Fruit fly (Drosophila melanogaster) whole organism, pupa: ENCODE measurements around the gene hd.

Experiments
- CG10348 ChIP-seq: fragments of 200-800 bp; sonication (Bioruptor generic); IDR thresholded peaks from 2 replicates; pipeline ENCODE4 v1.3.6; 2022; ENCODE audit warnings: missing biosample characterization, missing genetic modification characterization
- CG12605 ChIP-seq: fragments of 200-800 bp; sonication (Bioruptor generic); IDR thresholded peaks from 2 replicates; pipeline ENCODE4 v1.3.6; 2022; ENCODE audit warnings: missing biosample characterization, missing genetic modification characterization
- CG13204 ChIP-seq: fragments of 200-800 bp; sonication (Bioruptor generic); optimal IDR thresholded peaks from 2 replicates; lab custom pipeline; 2018; ENCODE audit warnings: missing biosample characterization, mild to moderate bottlenecking, missing genetic modification characterization, moderate library complexity
- CG14655 ChIP-seq: fragments of 200-800 bp; sonication (Bioruptor generic); optimal IDR thresholded peaks from 3 replicates; lab custom pipeline; 2017; ENCODE audit warnings: mild to moderate bottlenecking, missing biosample characterization, missing genetic modification reagents, missing genetic modification characterization
- CG15710 ChIP-seq: fragments of 200-800 bp; sonication (Bioruptor generic); optimal IDR thresholded peaks from 2 replicates; lab custom pipeline; 2018; ENCODE audit warnings: missing biosample characterization, mild to moderate bottlenecking, missing genetic modification characterization, moderate library complexity
- CG17806 ChIP-seq: fragments of 200-800 bp; sonication (Bioruptor generic); optimal IDR thresholded peaks from 2 replicates; lab custom pipeline; 2018; ENCODE audit warnings: missing biosample characterization, mild to moderate bottlenecking, missing genetic modification characterization, moderate library complexity
- CG32121 ChIP-seq: fragments of 200-800 bp; sonication (Bioruptor generic); IDR thresholded peaks from 2 replicates; pipeline ENCODE4 v1.3.6; 2022; ENCODE audit warnings: missing biosample characterization, missing genetic modification characterization
- CG34367 ChIP-seq: fragments of 200-800 bp; sonication (Bioruptor generic); optimal IDR thresholded peaks from 2 replicates; lab custom pipeline; 2018; ENCODE audit warnings: missing biosample characterization, mild to moderate bottlenecking, missing genetic modification characterization
- CG4496 ChIP-seq: fragments of 200-800 bp; sonication (Bioruptor generic); IDR thresholded peaks from 3 replicates; pipeline ENCODE4 v1.3.6; 2022; ENCODE audit warnings: missing biosample characterization, missing genetic modification characterization
- CG8159 ChIP-seq: fragments of 200-800 bp; sonication (Bioruptor generic); optimal IDR thresholded peaks from 3 replicates; lab custom pipeline; 2018; ENCODE audit warnings: missing biosample characterization, mild to moderate bottlenecking, missing genetic modification characterization, moderate library complexity
- CG8301 ChIP-seq: fragments of 200-800 bp; sonication (Bioruptor generic); optimal IDR thresholded peaks from 2 replicates; lab custom pipeline; 2018; ENCODE audit warnings: missing biosample characterization, mild to moderate bottlenecking, missing genetic modification characterization
- CG9948 ChIP-seq: fragments of 200-800 bp; sonication (Bioruptor generic); optimal IDR thresholded peaks from 2 replicates; lab custom pipeline; 2018; ENCODE audit warnings: missing biosample characterization, mild to moderate bottlenecking, missing genetic modification characterization, moderate library complexity
- D1 ChIP-seq: fragments of 200-800 bp; sonication (Bioruptor generic); optimal IDR thresholded peaks from 2 replicates; lab custom pipeline; 2018; ENCODE audit warnings: missing biosample characterization, mild to moderate bottlenecking, missing genetic modification characterization, moderate library complexity
- EcR ChIP-seq: fragments of 200-800 bp; sonication (Bioruptor generic); optimal IDR thresholded peaks from 3 replicates; lab custom pipeline; 2019; ENCODE audit warnings: missing biosample characterization, missing genetic modification characterization, mild to moderate bottlenecking, moderate library complexity, missing genetic modification reagents
- Ets98B ChIP-seq: fragments of 200-800 bp; sonication (Bioruptor generic); IDR thresholded peaks from 2 replicates; pipeline ENCODE4 v1.3.6; 2022; ENCODE audit warnings: missing biosample characterization, missing genetic modification characterization
- Pif1A ChIP-seq: fragments of 200-800 bp; sonication (Bioruptor generic); optimal IDR thresholded peaks from 3 replicates; lab custom pipeline; 2016; ENCODE audit warnings: missing biosample characterization, missing genetic modification characterization
- Pif1B ChIP-seq: fragments of 200-800 bp; sonication (Bioruptor generic); optimal IDR thresholded peaks from 3 replicates; lab custom pipeline; 2016; ENCODE audit warnings: missing biosample characterization, missing genetic modification characterization
- Snoo ChIP-seq: fragments of 200-800 bp; sonication (Bioruptor generic); optimal IDR thresholded peaks from 3 replicates; lab custom pipeline; 2017; ENCODE audit warnings: missing biosample characterization, mild to moderate bottlenecking, missing genetic modification characterization, inconsistent platforms
- fd96Ca ChIP-seq: fragments of 200-800 bp; sonication (Bioruptor generic); IDR thresholded peaks from 3 replicates; pipeline ENCODE4 v1.3.6; 2022; ENCODE audit warnings: missing biosample characterization, missing genetic modification characterization
- gl ChIP-seq: fragments of 200-800 bp; sonication (Bioruptor generic); optimal IDR thresholded peaks from 2 replicates; lab custom pipeline; 2018; ENCODE audit warnings: missing biosample characterization, mild to moderate bottlenecking, missing genetic modification characterization
- rn ChIP-seq: fragments of 200-800 bp; sonication (Bioruptor generic); IDR thresholded peaks from 2 replicates; pipeline ENCODE4 v1.3.6; 2022; ENCODE audit warnings: missing biosample characterization, missing genetic modification characterization

Gene hd

DNA sequence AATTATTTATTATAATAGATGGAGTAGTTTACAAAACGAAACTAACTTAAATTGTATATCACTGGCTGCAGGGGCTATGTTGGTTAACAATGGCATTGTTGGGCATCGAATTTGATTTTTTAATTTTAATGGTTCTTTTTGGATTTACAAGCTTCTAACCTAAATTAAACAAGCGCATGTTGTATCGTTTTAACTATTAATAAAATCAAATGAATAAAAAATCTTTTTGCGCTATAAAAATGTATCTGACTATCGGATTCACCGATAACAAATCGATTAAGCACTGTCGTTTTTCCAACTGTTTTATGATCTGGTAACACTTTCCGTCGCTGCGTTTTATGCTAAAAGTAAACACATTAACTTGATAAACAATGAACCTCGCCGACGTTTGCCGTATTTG, at the start of gene hd, which contains the start of gene CG14667:
Gene hd (minus strand): TSS at position 243 of the 400 bp plus-strand sequence.
Gene CG14667 (plus strand): TSS at position 303 of the 400 bp plus-strand sequence.
- TF ChIP-seq Ets98B (no peak), CG8301 (tag; lab: Kevin White, UChicago) (no peak), CG4496 (GFP tag; lab: Robert Waterston, UW) (no peak), CG15710 (tag; lab: Kevin White, UChicago) (no peak), CG17806 (no peak), CG34367 (tag; lab: Kevin White, UChicago) (no peak), rn (no peak), Pif1A (GFP tag; lab: Kevin White, UChicago) (no peak), CG14655 (GFP tag; lab: Kevin White, UChicago) (no peak), Pif1B (GFP tag; lab: Kevin White, UChicago) (no peak), gl (tag; lab: Kevin White, UChicago) (no peak), CG10348 (GFP tag; lab: Robert Waterston, UW) (no peak), CG12605 (no peak), CG32121 (no peak), D1 (tag; lab: Kevin White, UChicago) (no peak)
- TF ChIP-seq, all 21 proteins: peak for 0

DNA sequence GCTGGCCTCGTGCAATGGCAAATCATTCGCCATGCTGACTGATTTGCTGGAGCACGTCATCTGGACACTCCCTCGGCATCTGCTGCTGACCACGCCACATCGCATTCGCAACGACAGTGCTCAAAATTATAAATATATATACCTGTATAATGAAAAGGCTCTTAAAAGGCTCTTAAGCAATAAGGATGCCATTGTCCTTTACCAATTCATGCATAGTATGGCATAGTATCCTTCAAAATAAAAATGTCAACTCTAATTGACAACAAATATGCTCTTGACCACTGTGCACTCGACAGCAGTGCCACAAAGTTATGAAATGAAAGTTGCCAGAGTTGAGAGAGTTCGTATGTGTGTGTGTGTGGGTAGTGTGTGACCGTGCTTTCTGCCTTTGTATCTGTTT, 47.4 kb upstream of the hd start:
- TF ChIP-seq Pif1B (GFP tag; lab: Kevin White, UChicago): no peak
- TF ChIP-seq CG14655 (GFP tag; lab: Kevin White, UChicago): peak; percentile 11
- TF ChIP-seq CG8159: peak; percentile 3
- TF ChIP-seq Ets98B: peak; percentile 50; the same call in 1 of the 2 replicates
- TF ChIP-seq CG8301 (tag; lab: Kevin White, UChicago): no peak
- no peak for TF ChIP-seq CG10348 (GFP tag; lab: Robert Waterston, UW)
- no peak for TF ChIP-seq CG12605
- TF ChIP-seq CG32121: no peak
- no peak for TF ChIP-seq EcR (GFP tag; lab: Kevin White, UChicago)
- no peak for TF ChIP-seq CG9948 (tag; lab: Kevin White, UChicago)
- no peak for TF ChIP-seq Pif1A (GFP tag; lab: Kevin White, UChicago)
- no peak for TF ChIP-seq rn
- no peak for TF ChIP-seq CG34367 (tag; lab: Kevin White, UChicago)
- peak; percentile 59; the same call in 1 of the 3 replicates for TF ChIP-seq CG4496 (GFP tag; lab: Robert Waterston, UW)
- TF ChIP-seq CG15710 (tag; lab: Kevin White, UChicago): no peak
- TF ChIP-seq gl (tag; lab: Kevin White, UChicago): no peak
- TF ChIP-seq CG17806: no peak
- no peak for TF ChIP-seq Snoo (tag; lab: Kevin White, UChicago)
- no peak; the same call in 2 of the 3 replicates for TF ChIP-seq fd96Ca
- no peak for TF ChIP-seq D1 (tag; lab: Kevin White, UChicago)
- TF ChIP-seq CG13204 (GFP tag; lab: Kevin White, UChicago): no peak

DNA sequence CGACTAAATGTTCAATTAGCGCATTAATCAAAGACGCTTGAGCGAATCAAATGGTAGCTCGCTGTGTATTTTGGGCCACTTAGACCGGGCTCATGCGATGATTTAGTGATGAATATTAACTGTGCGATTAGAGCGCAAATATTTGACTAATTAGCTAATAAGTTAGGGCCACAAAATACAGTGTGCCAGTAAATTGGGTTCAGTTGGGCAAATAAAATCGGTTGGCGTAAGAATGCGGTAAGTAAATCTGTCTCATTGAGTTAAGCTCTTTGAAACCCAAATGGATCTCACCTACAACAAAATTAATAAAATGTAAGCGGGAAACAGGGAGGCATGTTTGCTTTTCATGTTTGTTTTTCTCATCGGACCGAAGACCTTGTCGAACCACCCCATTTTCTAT, 45.7 kb upstream of the hd start:
- TF ChIP-seq CG8159: no peak
- no peak for TF ChIP-seq CG10348 (GFP tag; lab: Robert Waterston, UW)
- no peak for TF ChIP-seq CG14655 (GFP tag; lab: Kevin White, UChicago)
- no peak for TF ChIP-seq CG32121
- TF ChIP-seq rn: no peak
- TF ChIP-seq CG15710 (tag; lab: Kevin White, UChicago): no peak
- TF ChIP-seq CG13204 (GFP tag; lab: Kevin White, UChicago): no peak
- no peak for TF ChIP-seq D1 (tag; lab: Kevin White, UChicago)
- no peak for TF ChIP-seq fd96Ca
- TF ChIP-seq CG4496 (GFP tag; lab: Robert Waterston, UW): no peak
- TF ChIP-seq Pif1A (GFP tag; lab: Kevin White, UChicago): no peak
- no peak for TF ChIP-seq CG34367 (tag; lab: Kevin White, UChicago)
- no peak for TF ChIP-seq Snoo (tag; lab: Kevin White, UChicago)
- no peak for TF ChIP-seq Pif1B (GFP tag; lab: Kevin White, UChicago)
- TF ChIP-seq gl (tag; lab: Kevin White, UChicago): no peak
- TF ChIP-seq EcR (GFP tag; lab: Kevin White, UChicago): no peak
- TF ChIP-seq CG17806: no peak
- TF ChIP-seq CG9948 (tag; lab: Kevin White, UChicago): no peak
- TF ChIP-seq CG8301 (tag; lab: Kevin White, UChicago): no peak
- TF ChIP-seq Ets98B: no peak

DNA sequence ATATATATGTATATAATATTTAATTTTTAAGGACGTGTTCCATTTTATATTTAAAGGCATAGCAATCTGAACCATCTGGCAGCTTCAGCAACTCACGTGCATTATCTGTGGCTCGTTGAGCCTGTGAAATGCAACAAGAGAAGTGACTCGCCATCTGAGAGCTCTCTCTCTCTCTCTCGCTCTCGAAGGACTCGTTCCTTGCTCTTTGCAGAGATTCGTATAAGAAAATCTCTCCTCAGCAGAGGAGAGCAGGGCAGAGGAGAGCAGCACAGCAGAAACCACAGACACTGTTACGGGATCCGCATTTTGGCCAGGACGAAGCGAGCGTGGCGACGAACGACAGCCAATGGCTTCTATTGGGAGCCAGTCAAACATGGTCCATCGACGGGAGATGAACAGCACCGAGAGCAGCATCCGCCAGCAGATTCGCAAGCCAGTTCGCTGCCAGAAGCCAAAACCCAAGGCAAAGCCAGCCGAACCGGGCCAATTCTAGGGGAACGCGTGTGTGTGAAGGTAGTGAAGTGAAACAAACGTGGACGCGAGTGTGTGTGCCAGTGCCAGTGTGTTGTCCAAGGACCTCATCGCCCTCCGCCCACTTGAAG, 39.5 kb upstream of the hd start, which contains the start of gene CG14669:
Gene CG14669 (plus strand): TSS at position 381 of the 602 bp plus-strand sequence.
- TF ChIP-seq Pif1B (GFP tag; lab: Kevin White, UChicago) (no peak), fd96Ca (no peak), Snoo (tag; lab: Kevin White, UChicago) (no peak), rn (no peak), CG10348 (GFP tag; lab: Robert Waterston, UW) (no peak), CG14655 (GFP tag; lab: Kevin White, UChicago) (no peak), CG17806 (no peak), CG12605 (no peak), CG15710 (tag; lab: Kevin White, UChicago) (no peak), gl (tag; lab: Kevin White, UChicago) (no peak)

DNA sequence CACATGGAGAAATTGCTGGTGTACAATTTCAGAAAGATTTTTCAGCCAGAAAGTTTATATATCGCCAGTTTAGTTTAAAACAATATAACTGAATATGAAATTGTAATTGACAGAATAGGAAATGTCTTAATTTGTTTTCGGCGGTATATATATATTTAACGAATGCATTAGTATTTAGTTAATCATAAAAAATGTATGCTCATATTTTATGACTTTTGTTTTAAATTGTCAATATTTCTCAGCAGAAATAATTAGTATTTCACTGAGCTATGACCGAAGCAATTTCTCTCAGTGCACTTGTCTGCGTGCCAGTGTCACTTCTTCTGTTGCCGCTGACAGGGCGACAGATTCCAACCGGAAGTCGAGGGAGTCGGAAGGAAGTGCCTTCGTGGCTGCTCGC, 38.2 kb upstream of the hd start:
- TF ChIP-seq CG8159 (peak; percentile 36), CG14655 (GFP tag; lab: Kevin White, UChicago) (no peak), CG8301 (tag; lab: Kevin White, UChicago) (peak; percentile 11)

DNA sequence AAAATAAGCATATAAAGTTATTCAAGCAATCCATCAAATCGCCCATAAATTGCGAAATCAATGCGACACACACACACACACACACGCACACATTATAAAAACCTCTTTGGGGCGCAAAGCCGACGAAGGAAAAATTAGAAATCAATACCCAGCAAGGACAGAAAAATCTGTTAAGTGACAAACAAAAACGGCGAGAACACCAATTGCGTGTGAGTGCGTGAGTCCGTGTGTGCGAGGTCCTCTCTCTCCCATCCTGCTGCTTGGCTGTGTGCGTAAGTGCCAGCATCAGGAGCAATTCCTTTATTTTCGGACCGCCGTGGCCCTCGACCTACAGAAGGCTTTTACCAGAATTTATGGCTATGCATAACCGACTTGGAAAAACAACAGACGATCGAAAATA, 37.5 kb upstream of the hd start, which contains the start of gene Orco:
Gene Orco (minus strand): TSS at position 101 of the 400 bp plus-strand sequence.
- TF ChIP-seq CG13204 (GFP tag; lab: Kevin White, UChicago) (no peak), CG34367 (tag; lab: Kevin White, UChicago) (no peak), fd96Ca (no peak), CG32121 (no peak), CG9948 (tag; lab: Kevin White, UChicago) (no peak), gl (tag; lab: Kevin White, UChicago) (no peak), CG17806 (no peak), CG12605 (no peak), CG8159 (no peak), CG15710 (tag; lab: Kevin White, UChicago) (no peak), CG14655 (GFP tag; lab: Kevin White, UChicago) (no peak), Pif1B (GFP tag; lab: Kevin White, UChicago) (no peak), D1 (tag; lab: Kevin White, UChicago) (no peak), Snoo (tag; lab: Kevin White, UChicago) (no peak), Ets98B (no peak), rn (no peak), CG8301 (tag; lab: Kevin White, UChicago) (no peak), EcR (GFP tag; lab: Kevin White, UChicago) (no peak), Pif1A (GFP tag; lab: Kevin White, UChicago) (no peak)
